Worm (Caenorhabditis elegans) whole organism, late embryonic: ENCODE measurements around the gene K07B1.7.

ENCODE experiments used
- fkh-6 ChIP-seq: sonication (generic microtip); optimal IDR thresholded peaks from 2 replicates; lab custom pipeline; 2016; ENCODE audit warnings: missing genetic modification characterization, missing compliant biosample characterization
- pax-1 ChIP-seq: fragments of 150-350 bp; optimal IDR thresholded peaks from 2 replicates; lab custom pipeline; 2014; ENCODE audit warnings: missing biosample characterization, missing genetic modification characterization

DNA sequence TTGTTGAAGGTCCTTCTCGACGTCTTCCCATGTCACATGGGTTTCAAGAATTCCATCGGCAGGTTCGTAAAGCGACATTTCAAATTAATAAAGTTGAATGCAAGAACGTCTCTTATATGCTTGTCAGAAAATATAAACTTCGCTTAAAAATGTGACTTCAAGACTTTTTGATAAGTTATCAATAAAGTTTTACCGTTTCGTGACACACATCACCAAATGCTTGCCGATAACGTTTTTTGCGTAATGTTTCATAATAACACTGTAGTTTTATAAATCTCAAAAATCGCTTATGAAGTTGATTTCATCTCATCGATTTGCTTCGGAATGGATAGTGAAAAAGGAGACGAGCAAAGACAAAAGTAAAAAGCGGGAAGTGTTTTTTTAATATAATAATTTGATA lies 26.7 kb upstream of the K07B1.7 start, which contains the start of gene E02C12.8:
- no peak for TF ChIP-seq fkh-6 (tag; lab: Kevin White, UChicago)
- no peak for TF ChIP-seq pax-1 (tag; lab: Kevin White, UChicago)
